Fruit fly (Drosophila melanogaster) whole organism, pupa: ENCODE data around the gene CG13643.

Source experiments
- CG10348 ChIP-seq: fragments of 200-800 bp; sonication (Bioruptor generic); IDR thresholded peaks from 2 replicates; pipeline ENCODE4 v1.3.6; 2022; ENCODE audit warnings: missing biosample characterization, missing genetic modification characterization
- CG12605 ChIP-seq: fragments of 200-800 bp; sonication (Bioruptor generic); IDR thresholded peaks from 2 replicates; pipeline ENCODE4 v1.3.6; 2022; ENCODE audit warnings: missing biosample characterization, missing genetic modification characterization
- CG13204 ChIP-seq: fragments of 200-800 bp; sonication (Bioruptor generic); optimal IDR thresholded peaks from 2 replicates; lab custom pipeline; 2018; ENCODE audit warnings: missing biosample characterization, mild to moderate bottlenecking, missing genetic modification characterization, moderate library complexity
- CG14655 ChIP-seq: fragments of 200-800 bp; sonication (Bioruptor generic); optimal IDR thresholded peaks from 3 replicates; lab custom pipeline; 2017; ENCODE audit warnings: mild to moderate bottlenecking, missing biosample characterization, missing genetic modification reagents, missing genetic modification characterization
- CG15710 ChIP-seq: fragments of 200-800 bp; sonication (Bioruptor generic); optimal IDR thresholded peaks from 2 replicates; lab custom pipeline; 2018; ENCODE audit warnings: missing biosample characterization, mild to moderate bottlenecking, missing genetic modification characterization, moderate library complexity
- CG17806 ChIP-seq: fragments of 200-800 bp; sonication (Bioruptor generic); optimal IDR thresholded peaks from 2 replicates; lab custom pipeline; 2018; ENCODE audit warnings: missing biosample characterization, mild to moderate bottlenecking, missing genetic modification characterization, moderate library complexity
- CG32121 ChIP-seq: fragments of 200-800 bp; sonication (Bioruptor generic); IDR thresholded peaks from 2 replicates; pipeline ENCODE4 v1.3.6; 2022; ENCODE audit warnings: missing biosample characterization, missing genetic modification characterization
- CG34367 ChIP-seq: fragments of 200-800 bp; sonication (Bioruptor generic); optimal IDR thresholded peaks from 2 replicates; lab custom pipeline; 2018; ENCODE audit warnings: missing biosample characterization, mild to moderate bottlenecking, missing genetic modification characterization
- CG4496 ChIP-seq: fragments of 200-800 bp; sonication (Bioruptor generic); IDR thresholded peaks from 3 replicates; pipeline ENCODE4 v1.3.6; 2022; ENCODE audit warnings: missing biosample characterization, missing genetic modification characterization
- CG8159 ChIP-seq: fragments of 200-800 bp; sonication (Bioruptor generic); optimal IDR thresholded peaks from 3 replicates; lab custom pipeline; 2018; ENCODE audit warnings: missing biosample characterization, mild to moderate bottlenecking, missing genetic modification characterization, moderate library complexity
- CG8301 ChIP-seq: fragments of 200-800 bp; sonication (Bioruptor generic); optimal IDR thresholded peaks from 2 replicates; lab custom pipeline; 2018; ENCODE audit warnings: missing biosample characterization, mild to moderate bottlenecking, missing genetic modification characterization
- CG9948 ChIP-seq: fragments of 200-800 bp; sonication (Bioruptor generic); optimal IDR thresholded peaks from 2 replicates; lab custom pipeline; 2018; ENCODE audit warnings: missing biosample characterization, mild to moderate bottlenecking, missing genetic modification characterization, moderate library complexity
- D1 ChIP-seq: fragments of 200-800 bp; sonication (Bioruptor generic); optimal IDR thresholded peaks from 2 replicates; lab custom pipeline; 2018; ENCODE audit warnings: missing biosample characterization, mild to moderate bottlenecking, missing genetic modification characterization, moderate library complexity
- EcR ChIP-seq: fragments of 200-800 bp; sonication (Bioruptor generic); optimal IDR thresholded peaks from 3 replicates; lab custom pipeline; 2019; ENCODE audit warnings: missing biosample characterization, missing genetic modification characterization, mild to moderate bottlenecking, moderate library complexity, missing genetic modification reagents
- Ets98B ChIP-seq: fragments of 200-800 bp; sonication (Bioruptor generic); IDR thresholded peaks from 2 replicates; pipeline ENCODE4 v1.3.6; 2022; ENCODE audit warnings: missing biosample characterization, missing genetic modification characterization
- Pif1A ChIP-seq: fragments of 200-800 bp; sonication (Bioruptor generic); optimal IDR thresholded peaks from 3 replicates; lab custom pipeline; 2016; ENCODE audit warnings: missing biosample characterization, missing genetic modification characterization
- Pif1B ChIP-seq: fragments of 200-800 bp; sonication (Bioruptor generic); optimal IDR thresholded peaks from 3 replicates; lab custom pipeline; 2016; ENCODE audit warnings: missing biosample characterization, missing genetic modification characterization
- Snoo ChIP-seq: fragments of 200-800 bp; sonication (Bioruptor generic); optimal IDR thresholded peaks from 3 replicates; lab custom pipeline; 2017; ENCODE audit warnings: missing biosample characterization, mild to moderate bottlenecking, missing genetic modification characterization, inconsistent platforms
- fd96Ca ChIP-seq: fragments of 200-800 bp; sonication (Bioruptor generic); IDR thresholded peaks from 3 replicates; pipeline ENCODE4 v1.3.6; 2022; ENCODE audit warnings: missing biosample characterization, missing genetic modification characterization
- gl ChIP-seq: fragments of 200-800 bp; sonication (Bioruptor generic); optimal IDR thresholded peaks from 2 replicates; lab custom pipeline; 2018; ENCODE audit warnings: missing biosample characterization, mild to moderate bottlenecking, missing genetic modification characterization
- rn ChIP-seq: fragments of 200-800 bp; sonication (Bioruptor generic); IDR thresholded peaks from 2 replicates; pipeline ENCODE4 v1.3.6; 2022; ENCODE audit warnings: missing biosample characterization, missing genetic modification characterization

Gene CG13643

dm6 chr3R:24934542-24934941 is 28.7 kb upstream of the CG13643 start:
- TF ChIP-seq D1 (no peak), Pif1A (no peak), CG8301 (tag; lab: Kevin White, UChicago) (no peak), CG17806 (tag; lab: Kevin White, UChicago) (no peak), CG13204 (GFP tag; lab: Kevin White, UChicago) (no peak), Snoo (tag; lab: Kevin White, UChicago) (no peak), CG8159 (tag; lab: Kevin White, UChicago) (no peak), CG34367 (tag; lab: Kevin White, UChicago) (no peak), CG4496 (GFP tag; lab: Robert Waterston, UW) (no peak), Ets98B (GFP tag; lab: Robert Waterston, UW) (no peak), CG14655 (GFP tag; lab: Kevin White, UChicago) (no peak), EcR (GFP tag; lab: Kevin White, UChicago) (no peak), Pif1B (no peak), CG9948 (tag; lab: Kevin White, UChicago) (no peak), fd96Ca (no peak), rn (GFP tag; lab: Robert Waterston, UW) (no peak), CG32121 (GFP tag; lab: Robert Waterston, UW) (no peak), gl (tag; lab: Kevin White, UChicago) (no peak), CG10348 (GFP tag; lab: Robert Waterston, UW) (no peak), CG15710 (tag; lab: Kevin White, UChicago) (no peak)

- no peak for TF ChIP-seq rn (GFP tag; lab: Robert Waterston, UW)
- TF ChIP-seq CG32121 (GFP tag; lab: Robert Waterston, UW): peak; percentile 21; the same call in 1 of the 2 replicates
These were observed 26.1 kb upstream of the CG13643 start, which contains the start of gene CG11771 for dm6 chr3R:24931856-24932255. Gene CG11771 (plus strand): TSS chr3R:24932010.

dm6 chr3R:24926752-24927320 is 21.0 kb upstream of the CG13643 start:
- TF ChIP-seq EcR (GFP tag; lab: Kevin White, UChicago): no peak
- no peak for TF ChIP-seq CG8159 (tag; lab: Kevin White, UChicago)
- TF ChIP-seq gl (tag; lab: Kevin White, UChicago): no peak
- TF ChIP-seq CG17806 (tag; lab: Kevin White, UChicago): no peak
- no peak for TF ChIP-seq CG34367 (tag; lab: Kevin White, UChicago)
- TF ChIP-seq Snoo (tag; lab: Kevin White, UChicago): no peak
- TF ChIP-seq CG13204 (GFP tag; lab: Kevin White, UChicago): no peak
- no peak for TF ChIP-seq CG12605 (GFP tag; lab: Robert Waterston, UW)
- TF ChIP-seq CG9948 (tag; lab: Kevin White, UChicago): no peak
- TF ChIP-seq Pif1B: no peak
- no peak for TF ChIP-seq CG15710 (tag; lab: Kevin White, UChicago)
- TF ChIP-seq CG8301 (tag; lab: Kevin White, UChicago): no peak

dm6 chr3R:24924916-24925315 is 19.1 kb upstream of the CG13643 start, which contains the start of gene Trf4-2:
Gene Trf4-2 (plus strand): TSS chr3R:24925216.
- TF ChIP-seq CG8301 (tag; lab: Kevin White, UChicago): no peak
- TF ChIP-seq rn (GFP tag; lab: Robert Waterston, UW): no peak
- no peak for TF ChIP-seq CG4496 (GFP tag; lab: Robert Waterston, UW)
- TF ChIP-seq gl (tag; lab: Kevin White, UChicago): no peak
- TF ChIP-seq CG17806 (tag; lab: Kevin White, UChicago): no peak
- TF ChIP-seq Ets98B (GFP tag; lab: Robert Waterston, UW): no peak
- TF ChIP-seq CG32121 (GFP tag; lab: Robert Waterston, UW): no peak
- no peak for TF ChIP-seq D1
- no peak for TF ChIP-seq Snoo (tag; lab: Kevin White, UChicago)
- no peak for TF ChIP-seq CG14655 (GFP tag; lab: Kevin White, UChicago)

dm6 chr3R:24922270-24922669 is 16.5 kb upstream of the CG13643 start, which contains the start of gene Mink:
Gene Mink (plus strand): TSS chr3R:24922473.
- no peak for TF ChIP-seq Pif1A
- TF ChIP-seq CG12605 (GFP tag; lab: Robert Waterston, UW): no peak
- TF ChIP-seq CG14655 (GFP tag; lab: Kevin White, UChicago): no peak
- TF ChIP-seq EcR (GFP tag; lab: Kevin White, UChicago): no peak

- TF ChIP-seq Pif1B: no peak
- peak; percentile 29 for TF ChIP-seq CG17806 (tag; lab: Kevin White, UChicago)
- no peak for TF ChIP-seq gl (tag; lab: Kevin White, UChicago)
- TF ChIP-seq CG12605 (GFP tag; lab: Robert Waterston, UW): no peak
- no peak for TF ChIP-seq CG34367 (tag; lab: Kevin White, UChicago)
- TF ChIP-seq CG4496 (GFP tag; lab: Robert Waterston, UW): peak; percentile 75; the same call in 2 of the 3 replicates
- TF ChIP-seq CG32121 (GFP tag; lab: Robert Waterston, UW): peak; percentile 62; the same call in 1 of the 2 replicates
- TF ChIP-seq CG15710 (tag; lab: Kevin White, UChicago): peak; percentile 51
- no peak for TF ChIP-seq CG13204 (GFP tag; lab: Kevin White, UChicago)
- no peak for TF ChIP-seq Pif1A
- peak; percentile 30; the same call in 1 of the 3 replicates for TF ChIP-seq fd96Ca
- TF ChIP-seq Snoo (tag; lab: Kevin White, UChicago): peak; percentile 58
- TF ChIP-seq CG14655 (GFP tag; lab: Kevin White, UChicago): no peak
- TF ChIP-seq Ets98B (GFP tag; lab: Robert Waterston, UW): peak; percentile 41
- TF ChIP-seq CG9948 (tag; lab: Kevin White, UChicago): peak; percentile 57
- TF ChIP-seq CG8301 (tag; lab: Kevin White, UChicago): no peak
- no peak for TF ChIP-seq CG8159 (tag; lab: Kevin White, UChicago)
- TF ChIP-seq D1: no peak
- no peak for TF ChIP-seq CG10348 (GFP tag; lab: Robert Waterston, UW)
- TF ChIP-seq EcR (GFP tag; lab: Kevin White, UChicago): no peak
These were observed 12.2 kb upstream of the CG13643 start, which contains the start of the genes PIG-S, sud1 and CG11168 for dm6 chr3R:24917814-24918636. Gene PIG-S (minus strand): TSS chr3R:24917864. Gene sud1 (minus strand): TSS chr3R:24917864. Gene CG11168 (plus strand): TSS chr3R:24918106.
